Worm (Caenorhabditis elegans) whole organism, mixed stage, embryonic: ENCODE measurements around the gene C48B4.11.

Experiments used
- ceh-43 ChIP-seq: fragments of 200-800 bp; sonication (Bioruptor generic); optimal IDR thresholded peaks from 2 replicates; lab custom pipeline; 2018; ENCODE audit warnings: mild to moderate bottlenecking, missing genetic modification characterization, moderate library complexity, missing compliant biosample characterization
- ceh-83 ChIP-seq: fragments of 200-800 bp; sonication (Bioruptor generic); optimal IDR thresholded peaks from 2 replicates; lab custom pipeline; 2018; ENCODE audit warnings: mild to moderate bottlenecking, missing genetic modification characterization, missing compliant biosample characterization
- ces-1 ChIP-seq: fragments of 150-350 bp; optimal IDR thresholded peaks from 2 replicates; lab custom pipeline; 2014; ENCODE audit warnings: missing biosample characterization, missing genetic modification reagents, missing genetic modification characterization
- elt-1 ChIP-seq: sonication (generic microtip); optimal IDR thresholded peaks from 2 replicates; lab custom pipeline; 2017; ENCODE audit warnings: missing genetic modification characterization, mild to moderate bottlenecking, missing compliant biosample characterization, antibody characterized with exemption, moderate library complexity, borderline replicate concordance; ENCODE audit not compliant: insufficient read depth
- elt-3 ChIP-seq: fragments of 150-350 bp; optimal IDR thresholded peaks from 2 replicates; lab custom pipeline; 2014; ENCODE audit warnings: missing biosample characterization, missing genetic modification characterization
- lin-32 ChIP-seq: fragments of 200-800 bp; sonication (Bioruptor generic); optimal IDR thresholded peaks from 2 replicates; lab custom pipeline; 2018; ENCODE audit warnings: mild to moderate bottlenecking, missing genetic modification characterization, missing compliant biosample characterization
- lsy-2 ChIP-seq: fragments of 150-350 bp; optimal IDR thresholded peaks from 2 replicates; lab custom pipeline; 2014; ENCODE audit warnings: missing biosample characterization, missing genetic modification characterization
- mab-5 ChIP-seq: fragments of 150-350 bp; optimal IDR thresholded peaks from 2 replicates; lab custom pipeline; 2014; ENCODE audit warnings: missing biosample characterization, missing genetic modification characterization
- nhr-237 ChIP-seq: fragments of 150-350 bp; optimal IDR thresholded peaks from 2 replicates; lab custom pipeline; 2014; ENCODE audit warnings: missing biosample characterization, missing genetic modification characterization
- snpc-4 ChIP-seq: fragments of 150-350 bp; optimal IDR thresholded peaks from 2 replicates; lab custom pipeline; 2014; ENCODE audit warnings: missing biosample characterization, missing genetic modification characterization
- sptf-1 ChIP-seq: sonication (generic microtip); optimal IDR thresholded peaks from 2 replicates; lab custom pipeline; 2017; ENCODE audit warnings: mild to moderate bottlenecking, missing genetic modification characterization, moderate library complexity, missing compliant biosample characterization
- unc-39 ChIP-seq: fragments of 150-350 bp; optimal IDR thresholded peaks from 2 replicates; lab custom pipeline; 2014; ENCODE audit warnings: missing biosample characterization, missing genetic modification characterization
- ztf-11 ChIP-seq: fragments of 150-350 bp; optimal IDR thresholded peaks from 2 replicates; lab custom pipeline; 2014; ENCODE audit warnings: missing biosample characterization, missing genetic modification characterization

- no peak for TF ChIP-seq lsy-2
- TF ChIP-seq elt-3: no peak
- no peak for TF ChIP-seq unc-39 (tag; lab: Kevin White, UChicago)
- no peak for TF ChIP-seq mab-5 (tag; lab: Kevin White, UChicago)
- TF ChIP-seq snpc-4: no peak
- TF ChIP-seq ztf-11 (tag; lab: Kevin White, UChicago): no peak
- TF ChIP-seq ceh-43 (GFP tag; lab: Kevin White, UChicago): no peak
- no peak for TF ChIP-seq ces-1 (GFP tag; lab: Kevin White, UChicago)
- TF ChIP-seq nhr-237 (tag; lab: Kevin White, UChicago): no peak
- no peak for TF ChIP-seq sptf-1 (tag; lab: Kevin White, UChicago)
- TF ChIP-seq lin-32 (GFP tag; lab: Kevin White, UChicago): no peak
- no peak for TF ChIP-seq elt-1 (tag; lab: Kevin White, UChicago)
- no peak for TF ChIP-seq ceh-83 (GFP tag; lab: Kevin White, UChicago)
These were observed 7.5 kb downstream of the C48B4.11 start, which contains the start of gene C48B4.6 for ce11 chrIII:9558463-9558862.
